Fruit fly (Drosophila melanogaster) S2 (cell line): Measurements from ENCODE around the gene Sras.

ENCODE experiments used
- CG8478 ChIP-seq: fragments of >200 bp; optimal IDR thresholded peaks from 2 replicates; lab custom pipeline; 2018
- CTCF ChIP-seq, 2 experiments: fragments of >200 bp; optimal IDR thresholded peaks; 2 replicates each; lab custom pipeline; 2018

DNA sequence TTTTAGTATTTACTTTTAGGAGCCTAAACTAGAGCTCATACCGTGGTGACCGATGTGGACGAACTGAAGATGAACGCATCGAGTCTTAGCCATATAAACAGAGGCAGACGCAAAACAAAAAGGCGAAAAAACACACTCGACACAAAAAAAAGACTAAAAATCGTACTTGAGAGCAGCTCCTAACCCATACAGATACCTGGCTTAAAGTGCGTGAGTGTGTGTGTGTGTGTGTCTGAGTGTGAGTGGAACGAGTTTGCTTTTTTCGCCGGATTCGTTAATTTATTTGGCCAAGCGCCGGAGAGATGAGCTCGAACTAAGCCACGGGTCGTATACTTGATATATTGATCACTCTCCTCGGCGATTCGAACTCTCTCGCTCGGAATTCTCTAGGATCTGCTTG is 12.5 kb upstream of the Sras start, which contains the start of gene frm:
- TF ChIP-seq CTCF (optimal IDR thresholded peaks at IDR 0.05; lab: Kevin White, UChicago): no peak
- no peak for TF ChIP-seq CG8478 (lab: Kevin White, UChicago)
